Worm (Caenorhabditis elegans) whole organism, L1 larva: ENCODE results near the gene rab-39.
A peak's percentile ranks its signal among the peaks of the same experiment; 100 is the strongest.

Source experiments
- C04F5.9 ChIP-seq: sonication (generic microtip); optimal IDR thresholded peaks from 2 replicates; lab custom pipeline; 2016; ENCODE audit warnings: missing genetic modification characterization, missing compliant biosample characterization
- C16A3.4 ChIP-seq: fragments of 150-350 bp; optimal IDR thresholded peaks from 2 replicates; lab custom pipeline; 2014; ENCODE audit warnings: missing biosample characterization, missing genetic modification characterization
- F16B12.6 ChIP-seq: fragments of 150-350 bp; optimal IDR thresholded peaks from 2 replicates; lab custom pipeline; 2014; ENCODE audit warnings: missing biosample characterization, missing genetic modification characterization
- alr-1 ChIP-seq: fragments of 200-800 bp; sonication (Bioruptor generic); optimal IDR thresholded peaks from 2 replicates; lab custom pipeline; 2018; ENCODE audit warnings: borderline replicate concordance, mild to moderate bottlenecking, missing genetic modification characterization, missing compliant biosample characterization
- aly-2 ChIP-seq: fragments of 150-350 bp; optimal IDR thresholded peaks from 2 replicates; lab custom pipeline; 2014; ENCODE audit warnings: missing biosample characterization, missing genetic modification characterization
- ceh-63 ChIP-seq: fragments of 200-800 bp; sonication (Bioruptor generic); optimal IDR thresholded peaks from 2 replicates; lab custom pipeline; 2018; ENCODE audit warnings: mild to moderate bottlenecking, missing genetic modification characterization, missing compliant biosample characterization
- ceh-8 ChIP-seq: fragments of 200-800 bp; sonication (Bioruptor generic); optimal IDR thresholded peaks from 2 replicates; lab custom pipeline; 2018; ENCODE audit warnings: mild to moderate bottlenecking, missing genetic modification characterization, moderate library complexity, missing compliant biosample characterization
- ceh-88 ChIP-seq: fragments of 200-800 bp; sonication (Bioruptor generic); IDR thresholded peaks from 2 replicates; pipeline ENCODE4 v1.3.6; 2022; ENCODE audit warnings: missing genetic modification characterization, missing compliant biosample characterization
- ceh-90 ChIP-seq: sonication (generic microtip); optimal IDR thresholded peaks from 2 replicates; lab custom pipeline; 2016; ENCODE audit warnings: missing genetic modification characterization, missing compliant biosample characterization
- dsc-1 ChIP-seq: sonication (generic microtip); optimal IDR thresholded peaks from 2 replicates; lab custom pipeline; 2016; ENCODE audit warnings: mild to moderate bottlenecking, missing genetic modification characterization, missing compliant biosample characterization
- efl-1 ChIP-seq, 4 experiments: fragments of 150-350 bp; optimal IDR thresholded peaks in 3 of 4; peaks in 1 of 4; 1 replicate in 1 of 4; 2 replicates in 3 of 4; lab custom pipeline; 2014; ENCODE audit warnings: missing biosample characterization in 2 of 4, missing genetic modification characterization in 2 of 4, missing genetic modification reagents in 2 of 4
- egl-27 ChIP-seq, 2 experiments: fragments of 150-350 bp in 1 of 2; sonication (generic microtip); optimal IDR thresholded peaks; 3 replicates each; lab custom pipeline; 2017 to 2018; ENCODE audit warnings: missing biosample characterization in 2 of 2, missing genetic modification characterization in 2 of 2, missing genetic modification reagents in 2 of 2
- elt-2 ChIP-seq: sonication (generic microtip); optimal IDR thresholded peaks from 2 replicates; lab custom pipeline; 2016; ENCODE audit warnings: missing genetic modification characterization, mild to moderate bottlenecking, inconsistent platforms, missing compliant biosample characterization, missing genetic modification reagents
- fkh-10 ChIP-seq: sonication (generic microtip); optimal IDR thresholded peaks from 2 replicates; lab custom pipeline; 2017; ENCODE audit warnings: missing biosample characterization, missing genetic modification reagents, missing genetic modification characterization
- fkh-4 ChIP-seq: sonication (generic microtip); optimal IDR thresholded peaks from 2 replicates; lab custom pipeline; 2016; ENCODE audit warnings: missing compliant biosample characterization, missing genetic modification characterization, borderline replicate concordance
- fkh-8 ChIP-seq: sonication (generic microtip); optimal IDR thresholded peaks from 2 replicates; lab custom pipeline; 2016; ENCODE audit warnings: mild to moderate bottlenecking, missing genetic modification characterization, missing compliant biosample characterization
- grh-1 ChIP-seq: fragments of 200-800 bp; sonication (Bioruptor generic); IDR thresholded peaks from 2 replicates; pipeline ENCODE4 v1.3.6; 2022; ENCODE audit warnings: missing genetic modification reagents, missing genetic modification characterization, missing compliant biosample characterization
- hlh-17 ChIP-seq: fragments of 200-800 bp; sonication (Bioruptor generic); optimal IDR thresholded peaks from 2 replicates; lab custom pipeline; 2018; ENCODE audit warnings: missing genetic modification characterization, mild to moderate bottlenecking, missing compliant biosample characterization, moderate library complexity, borderline replicate concordance
- isw-1 ChIP-seq: fragments of 200-800 bp; sonication (Bioruptor generic); IDR thresholded peaks from 2 replicates; pipeline ENCODE4 v1.3.6; 2022; ENCODE audit warnings: missing genetic modification characterization, missing compliant biosample characterization
- lin-14 ChIP-seq: fragments of 200-800 bp; sonication (Bioruptor generic); optimal IDR thresholded peaks from 2 replicates; lab custom pipeline; 2018; ENCODE audit warnings: mild to moderate bottlenecking, missing genetic modification characterization, moderate library complexity, missing compliant biosample characterization
- lin-39 ChIP-seq: fragments of 150-350 bp; optimal IDR thresholded peaks from 2 replicates; lab custom pipeline; 2014; ENCODE audit warnings: missing biosample characterization, missing genetic modification reagents, missing genetic modification characterization
- lsy-2 ChIP-seq, 2 experiments: fragments of 150-350 bp; optimal IDR thresholded peaks; 2 replicates each; lab custom pipeline; 2014; ENCODE audit warnings: missing biosample characterization in 2 of 2, missing genetic modification characterization in 2 of 2
- mab-9 ChIP-seq: fragments of 200-800 bp; sonication (Bioruptor generic); IDR thresholded peaks from 2 replicates; pipeline ENCODE4 v1.3.6; 2022; ENCODE audit warnings: missing genetic modification reagents, missing genetic modification characterization, missing compliant biosample characterization
- mdl-1 ChIP-seq, 2 experiments: fragments of 150-350 bp; optimal IDR thresholded peaks; 2 replicates each; lab custom pipeline; 2014 to 2017; ENCODE audit warnings: missing biosample characterization in 2 of 2, missing genetic modification characterization in 2 of 2, inconsistent platforms in 1 of 2
- mef-2 ChIP-seq: fragments of 150-350 bp; optimal IDR thresholded peaks from 2 replicates; lab custom pipeline; 2014; ENCODE audit warnings: missing biosample characterization, missing genetic modification characterization
- nhr-12 ChIP-seq: sonication (generic microtip); optimal IDR thresholded peaks from 2 replicates; lab custom pipeline; 2017; ENCODE audit warnings: missing biosample characterization, missing genetic modification characterization
- nhr-20 ChIP-seq: sonication (generic microtip); optimal IDR thresholded peaks from 2 replicates; lab custom pipeline; 2016; ENCODE audit warnings: mild to moderate bottlenecking, missing genetic modification characterization, missing compliant biosample characterization
- nhr-47 ChIP-seq: sonication (generic microtip); optimal IDR thresholded peaks from 2 replicates; lab custom pipeline; 2016; ENCODE audit warnings: mild to moderate bottlenecking, missing genetic modification characterization, moderate library complexity, missing compliant biosample characterization
- nhr-71 ChIP-seq: sonication (generic microtip); optimal IDR thresholded peaks from 2 replicates; lab custom pipeline; 2016; ENCODE audit warnings: mild to moderate bottlenecking, missing genetic modification characterization, moderate library complexity, missing compliant biosample characterization
- nhr-84 ChIP-seq: sonication (generic microtip); optimal IDR thresholded peaks from 2 replicates; lab custom pipeline; 2017; ENCODE audit warnings: missing biosample characterization, missing genetic modification characterization
- nhr-90 ChIP-seq: sonication (generic microtip); optimal IDR thresholded peaks from 2 replicates; lab custom pipeline; 2016; ENCODE audit warnings: mild to moderate bottlenecking, missing genetic modification characterization, missing compliant biosample characterization; ENCODE audit not compliant: poor library complexity
- pax-3 ChIP-seq: fragments of 200-800 bp; sonication (Bioruptor generic); optimal IDR thresholded peaks from 2 replicates; lab custom pipeline; 2018; ENCODE audit warnings: mild to moderate bottlenecking, missing genetic modification characterization, moderate library complexity, missing compliant biosample characterization
- pqm-1 ChIP-seq: sonication (generic microtip); optimal IDR thresholded peaks from 3 replicates; lab custom pipeline; 2017; ENCODE audit warnings: missing biosample characterization, missing genetic modification characterization
- rnt-1 ChIP-seq: sonication (generic microtip); optimal IDR thresholded peaks from 2 replicates; lab custom pipeline; 2016; ENCODE audit warnings: mild to moderate bottlenecking, missing genetic modification characterization, moderate library complexity, missing compliant biosample characterization
- snu-23 ChIP-seq: sonication (generic microtip); optimal IDR thresholded peaks from 2 replicates; lab custom pipeline; 2016; ENCODE audit warnings: missing genetic modification characterization, missing compliant biosample characterization
- sup-37 ChIP-seq: fragments of 200-800 bp; sonication (Bioruptor generic); optimal IDR thresholded peaks from 2 replicates; lab custom pipeline; 2018; ENCODE audit warnings: mild to moderate bottlenecking, missing genetic modification characterization, missing compliant biosample characterization
- tbx-2 ChIP-seq: sonication (generic microtip); optimal IDR thresholded peaks from 2 replicates; lab custom pipeline; 2016; ENCODE audit warnings: missing genetic modification characterization, missing compliant biosample characterization
- tlp-1 ChIP-seq: fragments of 150-350 bp; optimal IDR thresholded peaks from 2 replicates; lab custom pipeline; 2014; ENCODE audit warnings: missing biosample characterization, missing genetic modification characterization
- unc-130 ChIP-seq: fragments of 150-350 bp; optimal IDR thresholded peaks from 2 replicates; lab custom pipeline; 2017; ENCODE audit warnings: missing biosample characterization, missing genetic modification characterization, inconsistent platforms
- unc-62 ChIP-seq: fragments of 150-350 bp; optimal IDR thresholded peaks from 2 replicates; lab custom pipeline; 2014; ENCODE audit warnings: missing biosample characterization, missing genetic modification reagents, missing genetic modification characterization
- unc-86 ChIP-seq: sonication (generic microtip); optimal IDR thresholded peaks from 2 replicates; lab custom pipeline; 2016; ENCODE audit warnings: missing genetic modification characterization, missing compliant biosample characterization
- unc-98 ChIP-seq: fragments of 200-800 bp; sonication (Bioruptor generic); IDR thresholded peaks from 2 replicates; pipeline ENCODE4 v1.3.6; 2022; ENCODE audit warnings: missing genetic modification characterization, missing compliant biosample characterization
- ztf-11 ChIP-seq, 2 experiments: sonication (generic microtip); optimal IDR thresholded peaks; 2 replicates each; lab custom pipeline; 2016 to 2017; ENCODE audit warnings: missing genetic modification characterization in 2 of 2, missing biosample characterization in 1 of 2, missing compliant biosample characterization in 1 of 2

The rab-39 gene

ce11 chrII:9311702-9312101, 11.0 kb downstream of the rab-39 start:
- TF ChIP-seq lin-14 (peak; percentile 57), fkh-10 (GFP tag; lab: Kevin White, UChicago) (peak; percentile 69), lin-39 (tag; lab: Kevin White, UChicago) (no peak)

ce11 chrII:9310794-9311193, 11.9 kb downstream of the rab-39 start:
- TF ChIP-seq lin-14 (peak; percentile 26), ceh-8 (peak; percentile 43), tlp-1 (tag; lab: Kevin White, UChicago) (no peak), fkh-8 (tag; lab: Kevin White, UChicago) (peak; percentile 27)
- TF ChIP-seq, all 84 proteins: peak for 3

DNA sequence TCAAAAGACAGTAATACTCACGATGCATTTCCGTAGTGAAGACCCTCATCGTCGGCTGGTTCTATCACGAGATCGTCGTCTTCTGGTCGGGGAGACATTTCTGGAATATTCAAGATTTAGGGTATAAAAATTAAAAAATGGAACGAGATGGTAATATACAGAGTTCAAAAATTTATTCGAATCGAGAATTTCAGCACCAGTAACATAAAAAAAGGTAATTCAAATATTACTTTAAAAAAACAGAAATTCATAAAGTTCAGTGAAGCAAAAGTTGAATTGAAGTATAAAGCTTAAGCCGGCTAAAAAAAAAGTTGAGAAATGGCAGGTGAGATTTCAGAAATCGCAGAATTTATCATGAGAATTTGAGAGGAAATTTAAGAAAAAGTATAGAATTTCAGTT, 12.5 kb downstream of the rab-39 start, which contains the start of gene cam-1:
TSS of gene cam-1 (minus strand) at position 101 of the 400 bp plus-strand sequence.
- TF ChIP-seq efl-1 (optimal IDR thresholded peaks at IDR 0.05; lab: Kevin White, UChicago) (no peak), efl-1 (GFP tag; optimal IDR thresholded peaks at IDR 0.05 in 1 of 2; lab: Kevin White, UChicago) (no peak), snu-23 (GFP tag; lab: Kevin White, UChicago) (no peak), nhr-84 (tag; lab: Kevin White, UChicago) (no peak), egl-27 (tag; optimal IDR thresholded peaks at IDR 0.05; lab: Kevin White, UChicago) (no peak), sup-37 (GFP tag; lab: Kevin White, UChicago) (no peak), dsc-1 (tag; lab: Kevin White, UChicago) (no peak), grh-1 (GFP tag; lab: Robert Waterston, UW) (no peak), nhr-20 (tag; lab: Kevin White, UChicago) (no peak), C16A3.4 (no peak), pax-3 (tag; lab: Kevin White, UChicago) (no peak), mdl-1 (tag; optimal IDR thresholded peaks at IDR 0.05; lab: Kevin White, UChicago) (no peak), nhr-12 (tag; lab: Kevin White, UChicago) (no peak), ceh-88 (no peak), tbx-2 (no peak), C04F5.9 (tag; lab: Kevin White, UChicago) (no peak), mef-2 (tag; lab: Kevin White, UChicago) (no peak), isw-1 (GFP tag; lab: Robert Waterston, UW) (no peak), ceh-90 (tag; lab: Kevin White, UChicago) (no peak)
- TF ChIP-seq, all 84 proteins: peak for 0

- TF ChIP-seq ztf-11 (tag; optimal IDR thresholded peaks at IDR 0.05; lab: Kevin White, UChicago) (peak in 1 of 2 experiments; percentile 6), rnt-1 (peak; percentile 37), mab-9 (GFP tag; lab: Robert Waterston, UW) (no peak), lin-14 (peak; percentile 22)
- TF ChIP-seq, all 84 proteins: peak for 3
These were observed 14.1 kb downstream of the rab-39 start for ce11 chrII:9308614-9309046.

DNA sequence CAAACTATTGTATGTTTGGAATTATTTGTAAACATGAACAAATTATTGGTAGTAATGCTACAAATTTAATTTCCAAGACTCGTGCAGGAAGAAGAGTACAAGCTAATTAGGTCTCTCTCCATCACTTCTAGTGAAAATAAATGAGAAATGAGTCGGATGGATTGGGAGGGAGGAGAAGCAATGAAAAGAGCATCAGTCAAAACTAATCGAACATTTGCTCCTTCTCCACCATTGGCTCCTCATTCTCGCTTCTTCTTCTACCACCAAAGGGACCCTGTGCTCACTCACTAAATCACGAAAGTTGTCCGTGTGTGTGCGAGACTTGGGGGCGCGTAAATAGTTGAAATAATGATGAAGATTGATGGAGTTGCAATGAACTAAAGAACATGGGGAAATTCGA, 15.9 kb downstream of the rab-39 start:
- TF ChIP-seq nhr-71 (tag; lab: Kevin White, UChicago) (peak; percentile 47), grh-1 (GFP tag; lab: Robert Waterston, UW) (no peak), F16B12.6 (no peak), unc-130 (tag; lab: Kevin White, UChicago) (peak; percentile 42), efl-1 (optimal IDR thresholded peaks at IDR 0.05; lab: Kevin White, UChicago) (no peak), efl-1 (GFP tag; optimal IDR thresholded peaks at IDR 0.05 in 1 of 2; lab: Kevin White, UChicago) (peak in 1 of 2 experiments; percentile 20), pqm-1 (tag; lab: Kevin White, UChicago) (no peak), rnt-1 (peak; percentile 70), aly-2 (tag; lab: Kevin White, UChicago) (no peak), nhr-47 (tag; lab: Kevin White, UChicago) (no peak), unc-86 (tag; lab: Kevin White, UChicago) (no peak), elt-2 (tag; lab: Kevin White, UChicago) (no peak), lin-39 (tag; lab: Kevin White, UChicago) (peak; percentile 60), hlh-17 (no peak), dsc-1 (tag; lab: Kevin White, UChicago) (peak; percentile 66), ceh-8 (no peak), lin-14 (peak; percentile 78), ceh-63 (GFP tag; lab: Kevin White, UChicago) (no peak), alr-1 (tag; lab: Kevin White, UChicago) (no peak), nhr-20 (tag; lab: Kevin White, UChicago) (no peak), unc-98 (GFP tag; lab: Robert Waterston, UW) (no peak), unc-62 (no peak), fkh-4 (peak; percentile 9), lsy-2 (tag; optimal IDR thresholded peaks at IDR 0.05; lab: Kevin White, UChicago) (peak in 1 of 2 experiments; percentile 27), nhr-90 (no peak), pax-3 (tag; lab: Kevin White, UChicago) (no peak)
